Fruit fly (Drosophila melanogaster) whole organism, embryonic: ENCODE results near the gene yl.

Source experiments
- Asciz ChIP-seq: fragments of 200-800 bp; sonication (Bioruptor generic); optimal IDR thresholded peaks from 2 replicates; lab custom pipeline; 2017; ENCODE audit warnings: missing biosample characterization, mild to moderate bottlenecking, missing genetic modification characterization, missing genetic modification reagents
- Bdp1 ChIP-seq: fragments of 200-800 bp; sonication (Bioruptor generic); optimal IDR thresholded peaks from 3 replicates; lab custom pipeline; 2016; ENCODE audit warnings: missing biosample characterization, missing genetic modification characterization
- Blimp-1 ChIP-seq: fragments of 200-800 bp; sonication (Bioruptor generic); optimal IDR thresholded peaks from 3 replicates; lab custom pipeline; 2018; ENCODE audit warnings: missing biosample characterization, missing genetic modification characterization, mild to moderate bottlenecking, moderate library complexity, missing genetic modification reagents
- CG11560 ChIP-seq: fragments of 200-800 bp; sonication (Bioruptor generic); IDR thresholded peaks from 3 replicates; pipeline ENCODE4 v1.3.6; 2022; ENCODE audit warnings: missing biosample characterization, missing genetic modification characterization
- CG11695 ChIP-seq: fragments of 200-800 bp; sonication (Bioruptor generic); IDR thresholded peaks from 3 replicates; pipeline ENCODE4 v1.3.6; 2022; ENCODE audit warnings: missing biosample characterization, missing genetic modification characterization
- CG12071 ChIP-seq: fragments of 200-800 bp; sonication (Bioruptor generic); optimal IDR thresholded peaks from 3 replicates; lab custom pipeline; 2018; ENCODE audit warnings: missing biosample characterization, mild to moderate bottlenecking, missing genetic modification characterization
- CG13424 ChIP-seq: fragments of 200-800 bp; sonication (Bioruptor generic); optimal IDR thresholded peaks from 2 replicates; lab custom pipeline; 2019; ENCODE audit warnings: missing biosample characterization, mild to moderate bottlenecking, missing genetic modification characterization, moderate library complexity
- CG1603 ChIP-seq: fragments of 200-800 bp; sonication (Bioruptor generic); optimal IDR thresholded peaks from 2 replicates; lab custom pipeline; 2019; ENCODE audit warnings: missing biosample characterization, mild to moderate bottlenecking, missing genetic modification characterization, moderate library complexity
- CG16779 ChIP-seq: fragments of 200-800 bp; sonication (Bioruptor generic); IDR thresholded peaks from 2 replicates; pipeline ENCODE4 v1.3.6; 2022; ENCODE audit warnings: missing biosample characterization, missing genetic modification characterization
- CG2199 ChIP-seq: fragments of 200-800 bp; sonication (Bioruptor generic); IDR thresholded peaks from 3 replicates; pipeline ENCODE4 v1.3.6; 2022; ENCODE audit warnings: missing biosample characterization, missing genetic modification characterization
- CG30431 ChIP-seq: fragments of 200-800 bp; sonication (Bioruptor generic); optimal IDR thresholded peaks from 2 replicates; lab custom pipeline; 2017; ENCODE audit warnings: missing biosample characterization, missing genetic modification characterization
- CG31365 ChIP-seq: fragments of 200-800 bp; sonication (Bioruptor generic); optimal IDR thresholded peaks from 2 replicates; lab custom pipeline; 2018; ENCODE audit warnings: missing biosample characterization, mild to moderate bottlenecking, missing genetic modification characterization
- CG32767 ChIP-seq: fragments of 200-800 bp; sonication (Bioruptor generic); IDR thresholded peaks from 2 replicates; pipeline ENCODE4 v1.3.6; 2022; ENCODE audit warnings: missing biosample characterization, missing genetic modification characterization
- CG3995 ChIP-seq: fragments of 200-800 bp; sonication (Bioruptor generic); optimal IDR thresholded peaks from 3 replicates; lab custom pipeline; 2016; ENCODE audit warnings: missing biosample characterization, missing genetic modification characterization
- CG42726 ChIP-seq: fragments of 200-800 bp; sonication (Bioruptor generic); IDR thresholded peaks from 2 replicates; pipeline ENCODE4 v1.3.6; 2022; ENCODE audit warnings: missing biosample characterization, missing genetic modification characterization; ENCODE audit not compliant: partially characterized antibody
- CG4360 ChIP-seq: fragments of 200-800 bp; sonication (Bioruptor generic); IDR thresholded peaks from 2 replicates; pipeline ENCODE4 v1.3.6; 2022; ENCODE audit warnings: missing biosample characterization, missing genetic modification characterization
- CG6791 ChIP-seq: fragments of 200-800 bp; sonication (Bioruptor generic); IDR thresholded peaks from 3 replicates; pipeline ENCODE4 v1.3.6; 2022; ENCODE audit warnings: missing biosample characterization, missing genetic modification characterization; ENCODE audit not compliant: partially characterized antibody
- CG7745 ChIP-seq: fragments of 200-800 bp; sonication (Bioruptor generic); optimal IDR thresholded peaks from 2 replicates; lab custom pipeline; 2018; ENCODE audit warnings: missing biosample characterization, mild to moderate bottlenecking, missing genetic modification characterization, moderate library complexity
- CoRest ChIP-seq: fragments of 200-800 bp; sonication (Bioruptor generic); optimal IDR thresholded peaks from 3 replicates; lab custom pipeline; 2018; ENCODE audit warnings: missing biosample characterization, mild to moderate bottlenecking, missing genetic modification characterization, moderate library complexity
- Dbx ChIP-seq: fragments of 200-800 bp; sonication (Bioruptor generic); IDR thresholded peaks from 3 replicates; pipeline ENCODE4 v1.3.6; 2022; ENCODE audit warnings: missing biosample characterization, missing genetic modification characterization
- Deaf1 ChIP-seq: fragments of 200-800 bp; optimal IDR thresholded peaks from 3 replicates; lab custom pipeline; 2019; ENCODE audit warnings: missing biosample characterization, mild to moderate bottlenecking, missing genetic modification characterization, moderate library complexity
- Ets65A ChIP-seq: fragments of 200-800 bp; sonication (Bioruptor generic); peaks from one replicate; lab custom pipeline; 2016; ENCODE audit warnings: missing biosample characterization, missing genetic modification characterization
- Gug ChIP-seq: fragments of 200-800 bp; sonication (Bioruptor generic); IDR thresholded peaks from 4 replicates; pipeline ENCODE4 v1.3.6; 2022; ENCODE audit warnings: missing biosample characterization, missing genetic modification characterization
- HHEX ChIP-seq: fragments of 200-800 bp; sonication (Bioruptor generic); optimal IDR thresholded peaks from 3 replicates; lab custom pipeline; 2017; ENCODE audit warnings: missing biosample characterization, mild to moderate bottlenecking, missing genetic modification characterization, missing genetic modification reagents
- Hmr ChIP-seq: fragments of 200-800 bp; sonication (Bioruptor generic); optimal IDR thresholded peaks from 3 replicates; lab custom pipeline; 2017; ENCODE audit warnings: mild to moderate bottlenecking, missing biosample characterization, missing genetic modification reagents, missing genetic modification characterization
- Lhr ChIP-seq: fragments of 200-800 bp; sonication (Bioruptor generic); optimal IDR thresholded peaks from 3 replicates; lab custom pipeline; 2017; ENCODE audit warnings: mild to moderate bottlenecking, missing biosample characterization, missing genetic modification reagents, missing genetic modification characterization
- MTF-1 ChIP-seq: fragments of 200-800 bp; sonication (Bioruptor generic); optimal IDR thresholded peaks from 2 replicates; lab custom pipeline; 2018; ENCODE audit warnings: missing biosample characterization, mild to moderate bottlenecking, missing genetic modification characterization, borderline replicate concordance
- NFAT ChIP-seq: fragments of 200-800 bp; sonication (Bioruptor generic); IDR thresholded peaks from 2 replicates; pipeline ENCODE4 v1.3.6; 2022; ENCODE audit warnings: missing biosample characterization, missing genetic modification characterization
- Nf-YB ChIP-seq: fragments of 200-800 bp; sonication (Bioruptor generic); optimal IDR thresholded peaks from 3 replicates; lab custom pipeline; 2019; ENCODE audit warnings: missing biosample characterization, mild to moderate bottlenecking, missing genetic modification characterization, moderate library complexity
- Pdp1 ChIP-seq, 2 experiments: fragments of 200-800 bp; sonication (Bioruptor generic); optimal IDR thresholded peaks; 3 replicates each; lab custom pipeline; 2016; ENCODE audit warnings: missing biosample characterization in 2 of 2, missing genetic modification characterization in 2 of 2, mild to moderate bottlenecking in 1 of 2, moderate library complexity in 1 of 2
- Ptx1 ChIP-seq: fragments of 200-800 bp; sonication (Bioruptor generic); IDR thresholded peaks from 2 replicates; pipeline ENCODE4 v1.3.6; 2022; ENCODE audit warnings: missing biosample characterization, missing genetic modification characterization
- Rx ChIP-seq: fragments of 200-800 bp; sonication (Bioruptor generic); IDR thresholded peaks from 2 replicates; pipeline ENCODE4 v1.3.6; 2022; ENCODE audit warnings: missing biosample characterization, missing genetic modification characterization
- Side ChIP-seq: fragments of 200-800 bp; sonication (Bioruptor generic); optimal IDR thresholded peaks from 2 replicates; lab custom pipeline; 2016; ENCODE audit warnings: missing biosample characterization, missing genetic modification characterization
- Sin3A ChIP-seq: fragments of >200 bp; optimal IDR thresholded peaks from 2 replicates; lab custom pipeline; 2018
- Sry-β ChIP-seq: fragments of 200-800 bp; sonication (Bioruptor generic); optimal IDR thresholded peaks from 2 replicates; lab custom pipeline; 2018; ENCODE audit warnings: missing biosample characterization, mild to moderate bottlenecking, missing genetic modification characterization, moderate library complexity
- Usf ChIP-seq: fragments of 200-800 bp; sonication (Bioruptor generic); optimal IDR thresholded peaks from 2 replicates; lab custom pipeline; 2017; ENCODE audit warnings: missing genotype, missing biosample characterization, missing genetic modification characterization
- Xbp1 ChIP-seq: fragments of 200-800 bp; sonication (Bioruptor generic); optimal IDR thresholded peaks from 3 replicates; lab custom pipeline; 2016; ENCODE audit warnings: missing biosample characterization, mild to moderate bottlenecking, missing genetic modification characterization
- ap ChIP-seq: fragments of 200-800 bp; sonication (Bioruptor generic); IDR thresholded peaks from 2 replicates; pipeline ENCODE4 v1.3.6; 2022; ENCODE audit warnings: missing biosample characterization, missing genetic modification characterization
- az2 ChIP-seq: fragments of 200-800 bp; sonication (Bioruptor generic); optimal IDR thresholded peaks from 3 replicates; lab custom pipeline; 2016; ENCODE audit warnings: missing biosample characterization, missing genetic modification characterization
- fd96Cb ChIP-seq: fragments of 200-800 bp; sonication (Bioruptor generic); optimal IDR thresholded peaks from 2 replicates; lab custom pipeline; 2018; ENCODE audit warnings: missing biosample characterization, mild to moderate bottlenecking, missing genetic modification characterization, moderate library complexity
- fru ChIP-seq: fragments of >200 bp; optimal IDR thresholded peaks from 2 replicates; lab custom pipeline; 2017
- ftz-f1 ChIP-seq: fragments of 200-800 bp; sonication (Bioruptor generic); optimal IDR thresholded peaks from 2 replicates; lab custom pipeline; 2016; ENCODE audit warnings: missing biosample characterization, missing genetic modification characterization
- lab ChIP-seq: fragments of 200-800 bp; sonication (Bioruptor generic); optimal IDR thresholded peaks from 3 replicates; lab custom pipeline; 2017; ENCODE audit warnings: missing biosample characterization, missing genetic modification characterization, mild to moderate bottlenecking, moderate library complexity, missing genetic modification reagents
- prd ChIP-seq, 3 experiments: fragments of >200 bp in 2 of 3; fragments of 200-800 bp in 1 of 3; sonication (Bioruptor generic) in 1 of 3; optimal IDR thresholded peaks in 2 of 3; IDR thresholded peaks in 1 of 3; 2 replicates in 2 of 3; 3 replicates in 1 of 3; pipeline versions ENCODE4 v1.3.6 to Lab custom; 2017 to 2022; ENCODE audit warnings: missing biosample characterization in 1 of 3, missing genetic modification characterization in 1 of 3
- row ChIP-seq: fragments of 200-800 bp; sonication (Bioruptor generic); IDR thresholded peaks from 3 replicates; pipeline ENCODE4 v1.3.6; 2022; ENCODE audit warnings: missing biosample characterization, missing genetic modification characterization
- schlank ChIP-seq: fragments of 200-800 bp; sonication (Bioruptor generic); optimal IDR thresholded peaks from 2 replicates; lab custom pipeline; 2018; ENCODE audit warnings: missing biosample characterization, mild to moderate bottlenecking, missing genetic modification characterization
- slbo ChIP-seq: fragments of 200-800 bp; sonication (Bioruptor generic); IDR thresholded peaks from 2 replicates; pipeline ENCODE4 v1.3.6; 2022; ENCODE audit warnings: missing biosample characterization, missing genetic modification characterization
- unpg ChIP-seq: fragments of 200-800 bp; sonication (Bioruptor generic); optimal IDR thresholded peaks from 3 replicates; lab custom pipeline; 2018; ENCODE audit warnings: missing biosample characterization, mild to moderate bottlenecking, missing genetic modification characterization, moderate library complexity
- wdn ChIP-seq: fragments of 200-800 bp; sonication (Bioruptor generic); IDR thresholded peaks from 2 replicates; pipeline ENCODE4 v1.3.6; 2022; ENCODE audit warnings: missing biosample characterization, missing genetic modification characterization

Gene yl

DNA sequence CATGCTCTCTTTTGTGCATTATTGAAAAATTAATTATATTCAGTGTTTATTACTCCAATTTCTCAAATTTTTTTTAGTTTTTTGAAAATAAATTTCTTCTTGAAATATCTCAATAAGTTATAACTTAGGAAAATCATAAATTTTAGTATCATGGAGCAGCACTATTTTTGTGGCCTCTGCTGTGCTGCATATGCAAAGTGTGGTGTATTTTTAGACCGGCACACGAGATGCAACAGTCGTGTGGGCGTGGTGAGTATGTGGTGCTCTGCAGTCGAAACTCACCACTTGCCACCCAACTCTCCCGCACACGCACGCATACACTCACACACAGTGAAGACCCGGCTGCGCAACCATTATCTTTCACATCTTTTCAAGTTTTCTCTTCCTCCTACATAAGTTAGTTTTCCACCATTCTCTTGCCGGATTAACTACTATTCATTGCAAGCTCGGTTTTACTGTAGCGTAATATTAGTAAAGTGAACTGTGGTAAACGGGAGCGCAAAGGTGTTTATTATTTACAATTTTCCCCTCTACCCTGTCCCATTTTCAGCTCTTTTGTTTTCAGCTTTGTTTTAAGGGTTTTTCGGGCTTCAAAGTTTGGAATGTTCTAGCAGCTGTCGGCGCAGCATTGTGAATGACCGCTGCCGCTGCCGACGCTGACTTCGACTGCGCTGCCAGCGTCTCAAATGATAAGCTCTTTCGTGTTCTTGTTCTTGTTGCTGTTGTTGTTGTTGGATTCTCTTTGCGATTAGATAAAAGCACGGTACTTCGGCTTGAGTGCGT lies 15.6 kb downstream of the yl start (continued):
- TF ChIP-seq Deaf1 (peak; percentile 17), Gug (no peak), Sry-β (peak; percentile 9), CG42726 (GFP tag; lab: Robert Waterston, UW) (no peak), Asciz (GFP tag; lab: Kevin White, UChicago) (peak; percentile 83), Lhr (GFP tag; lab: Kevin White, UChicago) (no peak), Hmr (GFP tag; lab: Kevin White, UChicago) (no peak), wdn (GFP tag; lab: Robert Waterston, UW) (no peak), CG3995 (GFP tag; lab: Kevin White, UChicago) (no peak), Ets65A (GFP tag; lab: Kevin White, UChicago) (peak; percentile 70), ap (GFP tag; lab: Robert Waterston, UW) (peak; percentile 58; the same call in 1 of the 2 replicates), CG11695 (GFP tag; lab: Robert Waterston, UW) (peak; percentile 69; the same call in 2 of the 3 replicates), fd96Cb (tag; lab: Kevin White, UChicago) (peak; percentile 71), Usf (GFP tag; lab: Kevin White, UChicago) (no peak), CG31365 (no peak), lab (GFP tag; lab: Kevin White, UChicago) (peak; percentile 45), Bdp1 (GFP tag; lab: Kevin White, UChicago) (no peak), fru (lab: Kevin White, UChicago) (no peak), CG4360 (GFP tag; lab: Robert Waterston, UW) (peak; percentile 83), CoRest (tag; lab: Kevin White, UChicago) (peak; percentile 61), az2 (GFP tag; lab: Kevin White, UChicago) (peak; percentile 67), slbo (GFP tag; lab: Robert Waterston, UW) (peak; percentile 24; the same call in 1 of the 2 replicates), Nf-YB (peak; percentile 40), prd (optimal IDR thresholded peaks at IDR 0.05; lab: Kevin White, UChicago) (no peak), prd (GFP tag; IDR thresholded peaks at IDR 0.05; lab: Robert Waterston, UW) (peak; percentile 17; the same call in 1 of the 3 replicates), Pdp1 (GFP tag; optimal IDR thresholded peaks at IDR 0.05; lab: Kevin White, UChicago) (peak; percentile 34 to 41), CG6791 (GFP tag; lab: Robert Waterston, UW) (no peak), Blimp-1 (GFP tag; lab: Kevin White, UChicago) (peak; percentile 77), HHEX (peak; percentile 48), row (peak; percentile 17; the same call in 1 of the 3 replicates), CG32767 (peak; percentile 61; the same call in 1 of the 2 replicates), Ptx1 (peak; percentile 62), CG7745 (tag; lab: Kevin White, UChicago) (no peak), MTF-1 (GFP tag; lab: Kevin White, UChicago) (peak; percentile 74), Rx (no peak), NFAT (GFP tag; lab: Robert Waterston, UW) (0 out of 2 replicates have a peak, but pooled peaks have one; percentile 9), CG12071 (no peak), Side (peak; percentile 21), CG13424 (tag; lab: Kevin White, UChicago) (peak; percentile 65), ftz-f1 (GFP tag; lab: Kevin White, UChicago) (no peak), Dbx (GFP tag; lab: Robert Waterston, UW) (no peak), CG1603 (tag; lab: Kevin White, UChicago) (peak; percentile 40), Sin3A (no peak), Xbp1 (peak; percentile 62), CG16779 (GFP tag; lab: Robert Waterston, UW) (no peak), schlank (no peak), CG2199 (GFP tag; lab: Robert Waterston, UW) (no peak), unpg (GFP tag; lab: Kevin White, UChicago) (peak; percentile 73), CG30431 (GFP tag; lab: Kevin White, UChicago) (peak; percentile 7), CG11560 (tag; lab: Robert Waterston, UW) (no peak)
